Fruit fly (Drosophila melanogaster) whole organism: Measurements from ENCODE around the gene CG32202.

Experiments
- CG8478 ChIP-seq: fragments of >200 bp; optimal IDR thresholded peaks from 2 replicates; lab custom pipeline; 2018; ENCODE audit warnings: inconsistent platforms
- Dll ChIP-seq: fragments of >200 bp; optimal IDR thresholded peaks from 2 replicates; lab custom pipeline; 2017
- EcR ChIP-seq, 2 experiments: fragments of >200 bp; optimal IDR thresholded peaks; 2 replicates each; lab custom pipeline; 2017; ENCODE audit warnings: missing biosample characterization in 2 of 2, missing genetic modification characterization in 2 of 2, missing genetic modification reagents in 2 of 2
- pan ChIP-seq: fragments of >200 bp; optimal IDR thresholded peaks from 2 replicates; lab custom pipeline; 2017
- psq ChIP-seq: fragments of >200 bp; optimal IDR thresholded peaks from 2 replicates; lab custom pipeline; 2017
- usp ChIP-seq: fragments of >200 bp; optimal IDR thresholded peaks from 2 replicates; lab custom pipeline; 2017; ENCODE audit warnings: missing biosample characterization, missing genetic modification characterization, mixed read lengths

Gene CG32202

DNA sequence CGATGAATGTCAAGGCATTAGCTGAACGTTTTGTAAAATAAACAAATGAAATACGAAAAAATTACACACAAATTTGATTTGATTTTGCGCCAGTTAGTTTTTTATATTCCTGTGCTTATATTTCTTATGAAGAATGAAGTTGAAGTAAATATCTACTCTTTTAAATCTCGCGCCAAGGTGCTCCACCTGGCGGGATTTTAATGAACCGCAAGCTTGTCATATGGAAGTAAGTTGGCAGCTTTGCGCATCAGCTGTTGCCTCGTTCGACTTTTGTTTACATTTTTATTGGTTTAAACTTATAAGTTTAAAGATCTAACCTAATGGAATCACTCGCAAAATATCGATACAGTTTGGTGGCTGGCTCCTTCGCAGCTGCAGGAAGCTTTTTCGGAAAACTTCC lies 14.9 kb upstream of the CG32202 start, which contains the start of gene CG42495:
Gene CG42495, plus strand, starts transcription at position 247 of the 400 bp plus-strand sequence.
- TF ChIP-seq CG8478: no peak
- no peak for TF ChIP-seq usp (GFP tag; lab: Kevin White, UChicago)
- no peak for TF ChIP-seq Dll (lab: Kevin White, UChicago)
- no peak for TF ChIP-seq pan (lab: Kevin White, UChicago)
- no peak for TF ChIP-seq psq
- no peak for TF ChIP-seq EcR (GFP tag; optimal IDR thresholded peaks at IDR 0.05; lab: Kevin White, UChicago)

- TF ChIP-seq usp (GFP tag; lab: Kevin White, UChicago) (no peak), CG8478 (no peak), psq (no peak), pan (lab: Kevin White, UChicago) (no peak), Dll (lab: Kevin White, UChicago) (no peak), EcR (GFP tag; optimal IDR thresholded peaks at IDR 0.05; lab: Kevin White, UChicago) (no peak)
These were observed 12.1 kb upstream of the CG32202 start for dm6 chr3L:18669874-18670273.

DNA sequence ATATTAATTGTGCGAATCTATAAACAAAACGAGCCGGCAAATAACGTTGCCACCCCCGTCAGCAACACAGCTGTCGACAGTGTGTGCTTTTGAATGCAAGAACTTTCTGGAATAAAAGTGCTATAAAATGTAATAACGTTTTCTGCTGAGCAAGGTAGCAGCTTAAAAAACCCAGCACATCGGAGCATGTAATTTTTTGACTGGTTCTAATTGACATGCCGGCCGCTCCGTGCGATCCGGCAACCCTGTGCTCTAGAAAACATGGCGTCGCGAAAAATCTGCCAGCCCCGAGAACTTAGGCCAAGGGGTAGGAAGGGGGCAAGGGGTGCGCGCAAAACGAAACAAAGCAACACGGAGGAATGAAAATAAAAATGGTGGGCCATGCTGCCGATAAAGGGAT lies 9.8 kb upstream of the CG32202 start:
- TF ChIP-seq pan (lab: Kevin White, UChicago): no peak
- TF ChIP-seq EcR (GFP tag; optimal IDR thresholded peaks at IDR 0.05; lab: Kevin White, UChicago): no peak
- TF ChIP-seq psq: no peak
- no peak for TF ChIP-seq usp (GFP tag; lab: Kevin White, UChicago)
- TF ChIP-seq CG8478: no peak
- TF ChIP-seq Dll (lab: Kevin White, UChicago): no peak

DNA sequence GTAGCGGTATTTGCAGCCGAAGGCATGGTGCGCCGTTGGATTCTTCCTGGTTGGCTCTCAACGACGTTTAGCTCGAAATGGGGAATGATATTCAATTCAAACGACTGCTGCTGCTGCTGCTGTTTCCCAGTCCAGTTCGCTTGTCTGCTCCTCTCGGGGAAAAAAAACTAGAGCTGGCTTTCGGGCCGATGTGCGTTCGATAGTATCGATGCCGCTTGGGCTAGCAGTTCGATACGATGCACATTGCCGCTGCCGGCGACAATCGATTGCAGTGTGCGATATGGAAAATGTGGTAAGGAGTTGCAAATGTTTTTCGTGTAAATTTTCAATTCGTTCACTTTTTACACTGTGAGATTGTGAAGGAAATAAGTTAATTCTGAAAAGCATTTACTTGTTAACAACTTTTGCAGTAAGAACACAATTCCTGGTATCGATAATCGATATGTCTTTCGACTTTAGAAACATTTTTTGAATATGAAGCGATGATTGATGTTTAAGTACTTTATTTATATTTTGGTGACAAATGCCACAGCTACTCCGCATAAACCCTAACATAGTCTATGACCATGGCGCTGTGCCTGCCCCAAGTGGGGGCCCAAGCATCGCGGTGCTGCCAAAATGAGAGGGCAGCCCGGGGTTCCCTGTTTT lies 8.9 kb upstream of the CG32202 start, which contains the start of gene Capr:
Gene Capr, minus strand, starts transcription at position 339 of the 648 bp plus-strand sequence.
- TF ChIP-seq usp (GFP tag; lab: Kevin White, UChicago) (no peak), pan (lab: Kevin White, UChicago) (no peak), CG8478 (no peak), Dll (lab: Kevin White, UChicago) (no peak), psq (no peak), EcR (GFP tag; optimal IDR thresholded peaks at IDR 0.05; lab: Kevin White, UChicago) (no peak)

- TF ChIP-seq pan (lab: Kevin White, UChicago) (no peak), usp (GFP tag; lab: Kevin White, UChicago) (no peak), psq (no peak), Dll (lab: Kevin White, UChicago) (no peak), EcR (GFP tag; optimal IDR thresholded peaks at IDR 0.05; lab: Kevin White, UChicago) (no peak), CG8478 (no peak)
These were observed 6.6 kb upstream of the CG32202 start, which contains the start of the genes GNBP2 and GNBP1 for dm6 chr3L:18675363-18675866. GNBP2 (minus strand) TSS chr3L:18675413. GNBP1 (plus strand) TSS chr3L:18675800.

DNA sequence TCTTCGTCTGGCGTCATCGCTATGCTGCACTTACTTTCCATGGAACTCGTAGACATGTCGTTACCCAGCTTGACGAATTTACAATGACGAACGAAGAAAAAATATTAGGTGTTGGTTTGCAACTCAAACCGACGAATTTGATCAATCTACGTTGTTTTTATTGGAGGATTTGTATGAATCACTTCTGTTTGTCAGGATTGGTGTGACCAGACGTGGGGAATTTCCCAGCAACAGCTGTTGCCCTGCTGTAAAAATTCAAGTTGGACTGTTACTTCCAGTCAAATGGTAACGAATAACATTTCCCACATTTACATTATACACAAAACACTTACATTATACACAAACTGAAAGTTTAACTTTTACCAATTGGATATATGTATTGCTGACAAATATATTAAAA lies 1.9 kb downstream of the CG32202 start, which contains the start of gene Chmp1:
Gene Chmp1, minus strand, starts transcription at position 216 of the 400 bp plus-strand sequence.
- TF ChIP-seq usp (GFP tag; lab: Kevin White, UChicago) (no peak), EcR (GFP tag; optimal IDR thresholded peaks at IDR 0.05; lab: Kevin White, UChicago) (no peak), psq (no peak), Dll (lab: Kevin White, UChicago) (no peak), pan (lab: Kevin White, UChicago) (no peak), CG8478 (no peak)

dm6 chr3L:18686220-18686801 lies 4.3 kb downstream of the CG32202 start, which contains the start of gene Cyp12c1:
Cyp12c1 (minus strand) TSS chr3L:18686319.
- TF ChIP-seq usp (GFP tag; lab: Kevin White, UChicago): no peak
- no peak for TF ChIP-seq EcR (GFP tag; optimal IDR thresholded peaks at IDR 0.05; lab: Kevin White, UChicago)
- no peak for TF ChIP-seq psq
- no peak for TF ChIP-seq Dll (lab: Kevin White, UChicago)
- no peak for TF ChIP-seq CG8478
- no peak for TF ChIP-seq pan (lab: Kevin White, UChicago)

dm6 chr3L:18693887-18694286 lies 11.9 kb downstream of the CG32202 start, which contains the start of gene CG6893:
CG6893 (plus strand) TSS chr3L:18694187.
- TF ChIP-seq CG8478 (no peak), usp (GFP tag; lab: Kevin White, UChicago) (no peak), pan (lab: Kevin White, UChicago) (no peak), Dll (lab: Kevin White, UChicago) (no peak), psq (no peak)

DNA sequence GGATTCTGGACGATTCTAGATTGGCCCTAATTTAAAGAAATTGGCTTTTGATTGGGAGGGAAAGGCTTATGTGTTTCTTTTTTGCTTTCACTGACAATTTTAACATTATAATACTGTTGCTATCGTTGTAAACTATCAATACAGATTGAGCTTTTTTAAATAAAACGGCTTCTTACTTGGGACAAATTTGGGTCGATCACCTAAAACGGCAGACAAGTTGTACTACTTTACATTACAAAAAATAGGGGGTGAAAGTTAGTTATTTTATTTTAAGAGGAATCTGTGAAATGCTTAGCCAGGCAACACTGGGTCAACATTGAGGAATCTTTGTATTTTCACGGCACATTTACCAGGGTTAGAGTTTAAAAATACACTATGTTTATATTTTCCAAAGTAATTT lies 16.3 kb downstream of the CG32202 start, which contains the start of gene Dic4:
Gene Dic4, minus strand, starts transcription at position 101 of the 400 bp plus-strand sequence.
- no peak for TF ChIP-seq EcR (GFP tag; optimal IDR thresholded peaks at IDR 0.05; lab: Kevin White, UChicago)
- TF ChIP-seq Dll (lab: Kevin White, UChicago): no peak
- TF ChIP-seq CG8478: no peak
- no peak for TF ChIP-seq pan (lab: Kevin White, UChicago)
- TF ChIP-seq usp (GFP tag; lab: Kevin White, UChicago): no peak
- TF ChIP-seq psq: no peak

DNA sequence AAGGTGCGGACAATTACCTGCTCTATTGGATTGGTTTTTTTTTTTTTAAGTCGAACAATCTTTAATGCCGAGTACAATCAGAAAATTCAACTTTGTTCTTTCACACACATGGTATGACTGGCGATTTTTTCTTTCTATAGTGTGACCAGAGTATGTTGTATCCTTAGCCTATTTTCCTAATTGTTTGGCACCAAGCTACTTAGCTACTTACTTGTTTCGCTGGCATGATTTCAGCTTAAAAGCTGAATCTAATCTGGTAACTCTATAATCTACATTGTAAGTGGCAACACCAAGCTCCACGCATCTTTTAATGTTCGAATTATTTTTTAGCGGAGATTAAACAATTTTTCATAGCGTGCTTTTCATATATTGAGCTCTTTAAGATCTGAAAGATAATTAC lies 41.2 kb downstream of the CG32202 start, which contains the start of gene CG12477:
Gene CG12477, minus strand, starts transcription at position 101 of the 400 bp plus-strand sequence.
- TF ChIP-seq Dll (lab: Kevin White, UChicago): no peak
- no peak for TF ChIP-seq EcR (GFP tag; optimal IDR thresholded peaks at IDR 0.05; lab: Kevin White, UChicago)
- no peak for TF ChIP-seq usp (GFP tag; lab: Kevin White, UChicago)
- TF ChIP-seq pan (lab: Kevin White, UChicago): no peak
- no peak for TF ChIP-seq CG8478
- no peak for TF ChIP-seq psq
